Worm (Caenorhabditis elegans) whole organism, L3 larva: ENCODE data around the gene ugt-20.

ENCODE experiments used
- ceh-28 ChIP-seq: fragments of 150-350 bp; optimal IDR thresholded peaks from 2 replicates; lab custom pipeline; 2014; ENCODE audit warnings: missing biosample characterization, missing genetic modification reagents, missing genetic modification characterization
- fkh-10 ChIP-seq: sonication (generic microtip); optimal IDR thresholded peaks from 2 replicates; lab custom pipeline; 2017; ENCODE audit warnings: missing biosample characterization, missing genetic modification reagents, missing genetic modification characterization
- pha-4 ChIP-seq: fragments of 150-350 bp; optimal IDR thresholded peaks from 2 replicates; lab custom pipeline; 2014; ENCODE audit warnings: missing biosample characterization, missing genetic modification reagents, missing genetic modification characterization
- pqm-1 ChIP-seq: fragments of 150-350 bp; optimal IDR thresholded peaks from 2 replicates; lab custom pipeline; 2017; ENCODE audit warnings: missing biosample characterization, missing genetic modification characterization, inconsistent platforms
- skn-1 ChIP-seq: fragments of 150-350 bp; optimal IDR thresholded peaks from 2 replicates; lab custom pipeline; 2014; ENCODE audit warnings: missing biosample characterization, missing genetic modification characterization
- unc-39 ChIP-seq: sonication (generic microtip); optimal IDR thresholded peaks from 4 replicates; lab custom pipeline; 2017; ENCODE audit warnings: missing biosample characterization, missing genetic modification characterization
- zag-1 ChIP-seq: fragments of 150-350 bp; optimal IDR thresholded peaks from 2 replicates; lab custom pipeline; 2014; ENCODE audit warnings: missing biosample characterization, missing genetic modification characterization

DNA sequence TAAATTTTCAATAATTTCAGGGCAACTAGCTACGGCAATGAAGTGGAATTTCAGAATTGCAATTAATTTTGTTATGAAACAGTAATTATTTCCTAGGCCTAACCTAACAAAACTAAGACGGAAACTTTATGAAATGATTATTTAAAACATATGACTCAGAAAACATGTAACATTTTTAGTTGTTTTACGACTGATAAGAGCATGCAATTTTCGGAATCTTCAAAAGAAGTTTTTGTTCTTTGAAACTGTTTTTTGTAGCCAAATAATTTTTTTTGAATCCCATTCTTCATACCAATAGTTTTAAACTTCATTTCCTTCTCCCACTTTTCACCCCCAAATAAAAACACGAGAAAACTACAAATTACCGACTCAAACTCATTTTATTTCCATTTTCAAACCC is 34.3 kb downstream of the ugt-20 start:
- TF ChIP-seq pha-4 (tag; lab: Kevin White, UChicago) = no peak
- no peak for TF ChIP-seq ceh-28 (tag; lab: Kevin White, UChicago)
- TF ChIP-seq pqm-1 (tag; lab: Kevin White, UChicago) = peak; percentile 72
- TF ChIP-seq skn-1 = no peak
- TF ChIP-seq zag-1 (tag; lab: Kevin White, UChicago) = no peak
- TF ChIP-seq fkh-10 (GFP tag; lab: Kevin White, UChicago) = no peak
- TF ChIP-seq unc-39 (tag; lab: Kevin White, UChicago) = no peak
